Worm (Caenorhabditis elegans): ENCODE data around the gene F52C9.5.

Gene F52C9.5

DNA sequence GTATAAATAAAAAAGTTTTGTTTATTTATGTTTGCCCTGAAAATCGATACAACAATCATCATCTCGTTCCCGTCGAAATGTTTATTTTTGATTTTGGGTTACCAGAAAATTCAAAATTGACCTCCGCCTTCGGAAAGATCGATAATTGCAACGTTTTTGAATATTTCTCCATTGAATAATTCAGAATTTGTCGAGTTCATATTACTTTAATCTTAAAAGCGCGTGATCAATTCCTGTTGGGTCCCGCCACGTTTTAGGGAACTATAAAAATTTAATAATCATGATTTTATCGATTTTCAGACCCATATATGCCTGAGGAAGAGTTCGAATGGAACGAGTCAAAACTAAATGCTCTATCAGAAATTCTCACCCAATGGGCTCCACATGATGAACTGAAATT, 24.3 kb downstream of the F52C9.5 start, which contains the start of gene sorf-2:
sorf-2 (plus strand) TSS at position 301 of the 400 bp plus-strand sequence.
- TF ChIP-seq dao-5 (tag; optimal IDR thresholded peaks at IDR 0.05) (no peak), W03F9.2 (tag; optimal IDR thresholded peaks at IDR 0.05) (no peak), him-1 (tag; optimal IDR thresholded peaks at IDR 0.05) (no peak)

ce11 chrIII:5329372-5329771, 27.4 kb downstream of the F52C9.5 start:
- no peak for TF ChIP-seq W03F9.2 (tag; optimal IDR thresholded peaks at IDR 0.05)
- no peak for TF ChIP-seq dao-5 (tag; optimal IDR thresholded peaks at IDR 0.05)
- TF ChIP-seq him-1 (tag; optimal IDR thresholded peaks at IDR 0.05), result no peak

DNA sequence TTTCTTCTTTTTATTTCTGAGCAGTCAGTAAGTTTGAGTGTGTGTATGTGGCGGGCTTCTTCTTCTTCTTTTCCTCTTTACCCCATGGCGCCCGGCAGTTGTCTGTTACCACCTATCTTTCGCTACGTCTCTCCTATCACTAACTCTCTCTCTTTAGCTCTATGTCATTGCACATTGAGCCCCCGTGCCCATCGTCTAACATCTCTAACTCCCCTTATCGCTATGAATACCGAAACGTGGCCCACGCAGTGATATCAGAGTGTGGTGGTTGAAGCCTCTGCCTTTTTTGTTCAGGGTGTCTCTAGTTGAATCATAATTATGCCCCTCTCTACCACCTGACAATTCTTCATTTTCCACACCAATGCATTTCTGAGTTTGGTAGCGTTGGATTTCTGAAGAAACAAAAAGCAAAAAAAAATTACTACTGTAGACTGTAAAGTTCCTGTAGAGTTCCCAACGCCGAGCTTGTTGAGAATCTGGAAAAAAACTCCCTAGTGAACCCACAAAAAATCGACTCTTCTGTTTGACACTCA, 32.6 kb downstream of the F52C9.5 start:
- TF ChIP-seq W03F9.2 (tag; optimal IDR thresholded peaks at IDR 0.05), result no peak
- TF ChIP-seq him-1 (tag; optimal IDR thresholded peaks at IDR 0.05), result no peak
- TF ChIP-seq dao-5 (tag; optimal IDR thresholded peaks at IDR 0.05), result no peak

- TF ChIP-seq dao-5 (tag; optimal IDR thresholded peaks at IDR 0.05) (no peak), W03F9.2 (tag; optimal IDR thresholded peaks at IDR 0.05) (no peak), him-1 (tag; optimal IDR thresholded peaks at IDR 0.05) (no peak)
These were observed 36.8 kb downstream of the F52C9.5 start for ce11 chrIII:5338787-5339186.

ce11 chrIII:5340530-5340929, 38.5 kb downstream of the F52C9.5 start:
- TF ChIP-seq him-1 (tag; optimal IDR thresholded peaks at IDR 0.05), result no peak
- TF ChIP-seq dao-5 (tag; optimal IDR thresholded peaks at IDR 0.05), result no peak
- TF ChIP-seq W03F9.2 (tag; optimal IDR thresholded peaks at IDR 0.05), result no peak

ce11 chrIII:5341382-5341781, 39.4 kb downstream of the F52C9.5 start, which contains the start of gene ZK121.2:
TSS of gene ZK121.2 (plus strand) at chrIII:5341682.
- TF ChIP-seq W03F9.2 (tag; optimal IDR thresholded peaks at IDR 0.05) (no peak), dao-5 (tag; optimal IDR thresholded peaks at IDR 0.05) (no peak), him-1 (tag; optimal IDR thresholded peaks at IDR 0.05) (no peak)

ce11 chrIII:5343555-5343954, 41.5 kb downstream of the F52C9.5 start:
- TF ChIP-seq him-1 (tag; optimal IDR thresholded peaks at IDR 0.05) (no peak), dao-5 (tag; optimal IDR thresholded peaks at IDR 0.05) (no peak), W03F9.2 (tag; optimal IDR thresholded peaks at IDR 0.05) (no peak)

ce11 chrIII:5344561-5344960, 42.5 kb downstream of the F52C9.5 start:
- TF ChIP-seq W03F9.2 (tag; optimal IDR thresholded peaks at IDR 0.05) (no peak), him-1 (tag; optimal IDR thresholded peaks at IDR 0.05) (no peak), dao-5 (tag; optimal IDR thresholded peaks at IDR 0.05) (no peak)

ce11 chrIII:5346017-5346416, 44.0 kb downstream of the F52C9.5 start, which contains the start of gene glrx-21:
TSS of gene glrx-21 (minus strand) at chrIII:5346117.
- TF ChIP-seq W03F9.2 (tag; optimal IDR thresholded peaks at IDR 0.05) (no peak), him-1 (tag; optimal IDR thresholded peaks at IDR 0.05) (no peak), dao-5 (tag; optimal IDR thresholded peaks at IDR 0.05) (no peak)

DNA sequence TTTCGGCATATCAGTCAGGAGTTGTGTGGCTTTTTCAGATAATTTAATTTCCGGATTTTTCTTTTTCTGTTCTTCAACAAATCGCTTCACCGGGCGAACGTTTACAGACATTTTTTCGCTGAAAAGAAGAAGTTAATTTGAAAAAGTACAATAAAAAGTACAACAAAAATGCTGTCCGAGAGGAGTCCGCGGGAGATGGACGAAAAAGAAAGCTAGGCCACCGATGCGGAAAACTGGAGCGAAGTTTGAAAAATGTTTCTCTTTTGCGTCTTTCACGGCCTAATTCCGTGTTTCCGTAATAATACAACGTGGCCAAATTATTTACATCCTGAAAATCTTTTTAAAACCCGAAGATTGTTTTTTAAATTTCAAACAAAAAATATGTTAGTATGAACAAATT, 47.2 kb downstream of the F52C9.5 start, which contains the start of gene thoc-5:
thoc-5 (minus strand) TSS at position 152 of the 400 bp plus-strand sequence.
- TF ChIP-seq him-1 (tag; optimal IDR thresholded peaks at IDR 0.05) (peak; percentile 18), dao-5 (tag; optimal IDR thresholded peaks at IDR 0.05) (no peak), W03F9.2 (tag; optimal IDR thresholded peaks at IDR 0.05) (peak; percentile 70)

Data from whole organism, L4/young adult.